Worm (Caenorhabditis elegans): ENCODE data around the gene W02B12.1.

W02B12.1 gene

DNA sequence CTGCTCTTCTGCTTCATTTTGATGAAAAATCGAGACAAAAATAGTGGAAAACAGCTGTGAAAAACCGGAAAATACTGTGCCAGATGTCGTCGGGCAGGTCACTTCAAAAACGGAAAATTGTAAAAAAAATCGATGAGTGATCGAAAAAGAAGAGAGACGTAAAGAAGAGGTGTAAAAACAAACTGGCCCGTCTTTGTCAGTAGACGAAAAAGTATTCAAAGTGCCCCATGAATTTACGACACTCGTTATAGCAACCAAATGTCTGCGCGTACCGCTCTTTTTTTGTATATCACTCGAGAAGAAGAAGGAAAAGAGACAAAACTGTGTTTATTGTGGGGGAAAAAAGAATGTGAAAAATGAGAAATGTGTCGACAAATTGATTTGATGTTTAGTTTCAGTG is 36.4 kb downstream of the W02B12.1 start, which contains the start of gene twk-5:
Gene twk-5 (minus strand): TSS at position 101 of the 400 bp plus-strand sequence.
- no peak for TF ChIP-seq hlh-1 (tag; optimal IDR thresholded peaks at IDR 0.05)
- TF ChIP-seq bed-3 (GFP tag; optimal IDR thresholded peaks at IDR 0.05) = no peak
- TF ChIP-seq tbx-8 (GFP tag; optimal IDR thresholded peaks at IDR 0.05) = no peak
- no peak for TF ChIP-seq lin-13 (tag; optimal IDR thresholded peaks at IDR 0.05)
- no peak for TF ChIP-seq unc-39 (tag; optimal IDR thresholded peaks at IDR 0.05)
- TF ChIP-seq ceh-83 (GFP tag; optimal IDR thresholded peaks at IDR 0.05) = no peak
- TF ChIP-seq mep-1 (tag; optimal IDR thresholded peaks at IDR 0.05) = no peak
- no peak for TF ChIP-seq pha-4 (tag; optimal IDR thresholded peaks at IDR 0.05)
- TF ChIP-seq nhr-2 (tag; optimal IDR thresholded peaks at IDR 0.05) = no peak
- TF ChIP-seq sptf-1 (tag; optimal IDR thresholded peaks at IDR 0.05) = no peak
- TF ChIP-seq lin-32 (GFP tag; optimal IDR thresholded peaks at IDR 0.05) = no peak
- no peak for TF ChIP-seq nhr-12 (tag; optimal IDR thresholded peaks at IDR 0.05)
- no peak for TF ChIP-seq cnd-1 (tag; optimal IDR thresholded peaks at IDR 0.05)
- no peak for TF ChIP-seq mls-2 (tag; optimal IDR thresholded peaks at IDR 0.05)
- TF ChIP-seq flh-1 (GFP tag; optimal IDR thresholded peaks at IDR 0.05) = no peak
- TF ChIP-seq sem-2 (GFP tag; optimal IDR thresholded peaks at IDR 0.05) = no peak
- no peak for TF ChIP-seq mab-5 (tag; optimal IDR thresholded peaks at IDR 0.05)
- no peak for TF ChIP-seq M03D4.4 (tag; optimal IDR thresholded peaks at IDR 0.05)
- TF ChIP-seq unc-62 (GFP tag; optimal IDR thresholded peaks at IDR 0.05) = no peak

DNA sequence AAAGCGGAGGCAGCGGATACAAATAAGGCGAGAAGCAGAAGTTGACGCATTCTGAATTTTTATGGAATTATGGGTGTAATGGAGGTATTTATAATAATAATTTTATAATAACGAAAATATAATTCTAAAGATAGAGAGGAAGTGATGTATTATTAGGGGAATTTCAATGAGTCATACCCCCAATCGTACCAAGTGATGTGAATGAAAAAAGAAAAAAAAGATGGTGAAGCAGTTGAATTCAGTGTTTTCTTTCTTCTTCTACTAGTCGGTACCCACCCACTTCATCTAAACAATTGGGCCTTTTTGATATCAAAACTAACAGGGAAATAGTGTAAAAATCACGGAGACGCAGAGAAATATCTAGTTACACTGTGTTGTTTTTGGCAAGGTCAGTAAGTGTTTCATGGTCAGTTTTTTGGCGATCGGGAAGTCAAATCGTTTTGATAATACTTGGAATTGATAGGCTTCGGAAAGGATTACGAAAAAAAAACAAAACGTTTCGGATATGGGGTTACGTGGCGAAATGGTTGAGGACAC is 37.9 kb downstream of the W02B12.1 start, which contains the start of gene ttr-18:
Gene ttr-18 (minus strand): TSS at position 51 of the 537 bp plus-strand sequence.
- TF ChIP-seq blmp-1 (tag; optimal IDR thresholded peaks at IDR 0.05) = no peak
- no peak for TF ChIP-seq tbx-8 (GFP tag; optimal IDR thresholded peaks at IDR 0.05)
- no peak for TF ChIP-seq lin-32 (GFP tag; optimal IDR thresholded peaks at IDR 0.05)
- no peak for TF ChIP-seq lin-13 (tag; optimal IDR thresholded peaks at IDR 0.05)
- no peak for TF ChIP-seq cnd-1 (tag; optimal IDR thresholded peaks at IDR 0.05)
- TF ChIP-seq drap-1 (GFP tag; optimal IDR thresholded peaks at IDR 0.05) = no peak
- TF ChIP-seq unc-39 (tag; optimal IDR thresholded peaks at IDR 0.05) = no peak
- TF ChIP-seq bed-3 (GFP tag; optimal IDR thresholded peaks at IDR 0.05) = no peak
- no peak for TF ChIP-seq ham-2 (GFP tag; optimal IDR thresholded peaks at IDR 0.05)
- TF ChIP-seq flh-1 (GFP tag; optimal IDR thresholded peaks at IDR 0.05) = no peak
- no peak for TF ChIP-seq unc-120 (tag; optimal IDR thresholded peaks at IDR 0.05; ENCODE audit: poor library complexity, severe bottlenecking)
- TF ChIP-seq ceh-39 (tag; optimal IDR thresholded peaks at IDR 0.05) = no peak
- no peak for TF ChIP-seq M03D4.4 (tag; optimal IDR thresholded peaks at IDR 0.05)

ce11 chrII:11487999-11488398 is 39.2 kb downstream of the W02B12.1 start, which contains the start of gene B0334.13:
B0334.13 (plus strand) TSS chrII:11488299.
- TF ChIP-seq unc-62 (GFP tag; optimal IDR thresholded peaks at IDR 0.05) (no peak), nhr-12 (tag; optimal IDR thresholded peaks at IDR 0.05) (no peak), mab-5 (tag; optimal IDR thresholded peaks at IDR 0.05) (no peak), nhr-2 (tag; optimal IDR thresholded peaks at IDR 0.05) (no peak), ceh-83 (GFP tag; optimal IDR thresholded peaks at IDR 0.05) (no peak), zip-8 (tag; optimal IDR thresholded peaks at IDR 0.05) (no peak), nhr-237 (tag; optimal IDR thresholded peaks at IDR 0.05) (no peak), lsy-2 (tag; optimal IDR thresholded peaks at IDR 0.05) (no peak), elt-1 (tag; optimal IDR thresholded peaks at IDR 0.05; ENCODE audit: borderline replicate concordance, insufficient read depth) (no peak), cnd-1 (tag; optimal IDR thresholded peaks at IDR 0.05) (no peak), bed-3 (GFP tag; optimal IDR thresholded peaks at IDR 0.05) (no peak), nhr-76 (tag; optimal IDR thresholded peaks at IDR 0.05) (no peak), ham-2 (GFP tag; optimal IDR thresholded peaks at IDR 0.05) (no peak), mep-1 (tag; optimal IDR thresholded peaks at IDR 0.05) (no peak), unc-39 (tag; optimal IDR thresholded peaks at IDR 0.05) (no peak), mls-2 (tag; optimal IDR thresholded peaks at IDR 0.05) (no peak)

DNA sequence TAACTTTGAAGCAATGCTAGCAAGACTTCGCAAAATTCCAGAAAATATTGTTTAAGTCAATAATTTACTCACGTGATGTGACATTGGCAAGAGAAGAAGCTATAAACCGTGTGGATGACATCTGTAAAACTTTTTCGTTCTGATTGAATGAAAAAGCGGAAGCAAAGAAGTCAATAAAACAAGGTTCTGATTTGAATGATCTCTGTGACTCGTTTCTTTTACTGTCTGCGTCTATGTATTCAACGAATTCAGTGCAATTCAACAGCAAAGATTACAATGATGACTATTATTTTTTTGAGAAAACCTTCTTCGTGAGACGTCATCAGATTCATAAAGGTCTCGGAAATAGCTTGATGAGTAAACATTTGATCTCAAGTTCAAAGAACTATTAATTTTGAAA is 44.0 kb downstream of the W02B12.1 start, which contains the start of gene hacl-1:
Gene hacl-1 (minus strand): TSS at position 121 of the 400 bp plus-strand sequence.
- TF ChIP-seq hlh-1 (tag; optimal IDR thresholded peaks at IDR 0.05) (no peak), nhr-237 (tag; optimal IDR thresholded peaks at IDR 0.05) (no peak), sem-2 (GFP tag; optimal IDR thresholded peaks at IDR 0.05) (no peak), flh-1 (GFP tag; optimal IDR thresholded peaks at IDR 0.05) (no peak), drap-1 (GFP tag; optimal IDR thresholded peaks at IDR 0.05) (no peak), unc-39 (tag; optimal IDR thresholded peaks at IDR 0.05) (no peak), tbx-8 (GFP tag; optimal IDR thresholded peaks at IDR 0.05) (no peak), blmp-1 (tag; optimal IDR thresholded peaks at IDR 0.05) (no peak), ceh-43 (GFP tag; optimal IDR thresholded peaks at IDR 0.05) (no peak), ces-1 (GFP tag; optimal IDR thresholded peaks at IDR 0.05) (no peak), M03D4.4 (tag; optimal IDR thresholded peaks at IDR 0.05) (no peak), mab-5 (tag; optimal IDR thresholded peaks at IDR 0.05) (no peak), nhr-76 (tag; optimal IDR thresholded peaks at IDR 0.05) (no peak), unc-62 (GFP tag; optimal IDR thresholded peaks at IDR 0.05) (no peak), unc-120 (tag; optimal IDR thresholded peaks at IDR 0.05; ENCODE audit: poor library complexity, severe bottlenecking) (no peak), mls-2 (tag; optimal IDR thresholded peaks at IDR 0.05) (no peak), cnd-1 (tag; optimal IDR thresholded peaks at IDR 0.05) (no peak), nhr-28 (tag; optimal IDR thresholded peaks at IDR 0.05) (no peak), lin-32 (GFP tag; optimal IDR thresholded peaks at IDR 0.05) (no peak), snpc-4 (tag; optimal IDR thresholded peaks at IDR 0.05) (no peak)
